Fruit fly (Drosophila melanogaster) whole organism, pupa: Measurements from ENCODE around the gene opa.

Source experiments
- CG10348 ChIP-seq: fragments of 200-800 bp; sonication (Bioruptor generic); IDR thresholded peaks from 2 replicates; pipeline ENCODE4 v1.3.6; 2022; ENCODE audit warnings: missing biosample characterization, missing genetic modification characterization
- CG12605 ChIP-seq: fragments of 200-800 bp; sonication (Bioruptor generic); IDR thresholded peaks from 2 replicates; pipeline ENCODE4 v1.3.6; 2022; ENCODE audit warnings: missing biosample characterization, missing genetic modification characterization
- CG17806 ChIP-seq: fragments of 200-800 bp; sonication (Bioruptor generic); optimal IDR thresholded peaks from 2 replicates; lab custom pipeline; 2018; ENCODE audit warnings: missing biosample characterization, mild to moderate bottlenecking, missing genetic modification characterization, moderate library complexity
- CG34367 ChIP-seq: fragments of 200-800 bp; sonication (Bioruptor generic); optimal IDR thresholded peaks from 2 replicates; lab custom pipeline; 2018; ENCODE audit warnings: missing biosample characterization, mild to moderate bottlenecking, missing genetic modification characterization
- CG4496 ChIP-seq: fragments of 200-800 bp; sonication (Bioruptor generic); IDR thresholded peaks from 3 replicates; pipeline ENCODE4 v1.3.6; 2022; ENCODE audit warnings: missing biosample characterization, missing genetic modification characterization
- CG8159 ChIP-seq: fragments of 200-800 bp; sonication (Bioruptor generic); optimal IDR thresholded peaks from 3 replicates; lab custom pipeline; 2018; ENCODE audit warnings: missing biosample characterization, mild to moderate bottlenecking, missing genetic modification characterization, moderate library complexity
- CG9948 ChIP-seq: fragments of 200-800 bp; sonication (Bioruptor generic); optimal IDR thresholded peaks from 2 replicates; lab custom pipeline; 2018; ENCODE audit warnings: missing biosample characterization, mild to moderate bottlenecking, missing genetic modification characterization, moderate library complexity
- EcR ChIP-seq: fragments of 200-800 bp; sonication (Bioruptor generic); optimal IDR thresholded peaks from 3 replicates; lab custom pipeline; 2019; ENCODE audit warnings: missing biosample characterization, missing genetic modification characterization, mild to moderate bottlenecking, moderate library complexity, missing genetic modification reagents
- Pif1B ChIP-seq: fragments of 200-800 bp; sonication (Bioruptor generic); optimal IDR thresholded peaks from 3 replicates; lab custom pipeline; 2016; ENCODE audit warnings: missing biosample characterization, missing genetic modification characterization
- Snoo ChIP-seq: fragments of 200-800 bp; sonication (Bioruptor generic); optimal IDR thresholded peaks from 3 replicates; lab custom pipeline; 2017; ENCODE audit warnings: missing biosample characterization, mild to moderate bottlenecking, missing genetic modification characterization, inconsistent platforms
- fd96Ca ChIP-seq: fragments of 200-800 bp; sonication (Bioruptor generic); IDR thresholded peaks from 3 replicates; pipeline ENCODE4 v1.3.6; 2022; ENCODE audit warnings: missing biosample characterization, missing genetic modification characterization
- gl ChIP-seq: fragments of 200-800 bp; sonication (Bioruptor generic); optimal IDR thresholded peaks from 2 replicates; lab custom pipeline; 2018; ENCODE audit warnings: missing biosample characterization, mild to moderate bottlenecking, missing genetic modification characterization
- rn ChIP-seq: fragments of 200-800 bp; sonication (Bioruptor generic); IDR thresholded peaks from 2 replicates; pipeline ENCODE4 v1.3.6; 2022; ENCODE audit warnings: missing biosample characterization, missing genetic modification characterization

- TF ChIP-seq rn (GFP tag; lab: Robert Waterston, UW) (no peak), CG17806 (peak; percentile 55), EcR (GFP tag; lab: Kevin White, UChicago) (no peak), CG34367 (peak; percentile 6), Snoo (tag; lab: Kevin White, UChicago) (peak; percentile 6), CG10348 (GFP tag; lab: Robert Waterston, UW) (no peak), CG9948 (tag; lab: Kevin White, UChicago) (peak; percentile 49), CG8159 (tag; lab: Kevin White, UChicago) (peak; percentile 58), fd96Ca (GFP tag; lab: Robert Waterston, UW) (no peak), gl (tag; lab: Kevin White, UChicago) (no peak), CG4496 (GFP tag; lab: Robert Waterston, UW) (no peak), Pif1B (peak; percentile 35), CG12605 (GFP tag; lab: Robert Waterston, UW) (no peak)
Measured at dm6 chr3R:4883864-4884263, 31.3 kb downstream of the opa start.
